Fruit fly (Drosophila melanogaster): ENCODE data around the gene CG31219.

CG31219 gene

dm6 chr3R:19641058-19641457, 9.8 kb upstream of the CG31219 start:
- TF ChIP-seq CG17801 (GFP tag; optimal IDR thresholded peaks at IDR 0.05; ENCODE audit: partially characterized antibody), result peak; percentile 10

DNA sequence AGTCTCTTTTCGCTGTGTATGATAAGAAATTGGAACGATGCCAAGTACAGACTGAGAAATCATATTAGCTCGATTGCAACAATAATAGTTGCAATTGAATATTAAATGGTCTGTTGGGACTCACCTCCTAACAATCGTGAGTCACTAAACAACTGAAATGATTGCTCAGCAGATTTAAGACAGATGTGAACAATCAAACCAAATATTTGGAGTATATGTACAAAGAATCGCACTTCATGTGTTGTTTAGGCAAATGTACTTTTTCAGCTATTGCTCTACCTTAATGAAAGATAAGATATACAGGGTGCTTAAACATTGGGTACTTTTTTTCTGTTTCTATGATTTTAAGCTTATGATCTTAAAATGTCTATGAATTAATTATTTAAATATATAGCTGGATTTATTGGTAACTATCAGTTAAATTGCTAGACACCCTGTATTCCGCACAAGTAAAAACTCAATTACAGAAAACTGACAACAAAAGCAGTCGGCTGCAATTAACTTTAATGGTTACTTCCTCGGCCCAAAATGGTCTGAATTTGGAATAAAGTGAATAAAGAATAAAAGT, 9.2 kb upstream of the CG31219 start:
- TF ChIP-seq CG17801 (GFP tag; optimal IDR thresholded peaks at IDR 0.05; ENCODE audit: partially characterized antibody), result peak; percentile 95

DNA sequence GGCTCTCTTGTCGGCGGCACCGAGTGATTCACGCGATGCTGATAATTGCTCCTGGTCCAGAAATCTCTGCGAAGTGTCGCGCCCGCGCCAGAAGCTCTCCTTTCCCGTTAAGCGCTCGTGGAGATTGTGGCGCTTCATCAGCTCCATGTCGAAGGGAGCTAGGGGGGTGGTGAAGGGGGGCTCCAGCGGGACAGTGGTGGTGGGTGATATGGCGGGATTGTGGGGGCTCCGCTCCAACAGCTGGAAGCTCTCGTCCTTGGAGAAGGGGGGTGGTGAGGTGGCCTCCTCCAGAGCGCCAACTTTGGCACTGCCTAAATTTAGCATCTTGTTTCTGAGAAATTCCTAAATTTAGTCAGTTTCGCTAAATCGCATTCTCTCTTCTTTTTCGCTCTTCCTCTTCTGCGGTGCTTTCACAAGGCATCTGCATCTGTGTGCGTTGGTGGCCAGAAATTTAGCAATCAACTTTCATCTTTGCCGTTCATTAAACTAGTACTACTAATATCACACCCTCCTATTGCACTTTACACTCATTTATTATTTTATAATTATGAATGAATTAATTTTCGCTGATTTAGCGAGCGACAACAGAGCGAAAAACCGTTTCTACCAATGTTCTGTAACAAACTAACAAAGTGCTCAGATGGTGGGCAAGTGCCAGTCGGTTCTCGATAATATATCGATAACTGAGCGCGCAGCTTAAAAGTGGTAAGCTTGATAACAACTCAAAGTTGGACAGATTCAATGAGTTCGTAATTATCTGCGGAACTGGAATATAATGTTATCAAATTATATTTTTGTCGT, 8.5 kb upstream of the CG31219 start, which contains the start of gene subdued:
subdued (minus strand) TSS at position 631 of the 801 bp plus-strand sequence.
- peak; percentile 19 for TF ChIP-seq CG17801 (GFP tag; optimal IDR thresholded peaks at IDR 0.05; ENCODE audit: partially characterized antibody)

DNA sequence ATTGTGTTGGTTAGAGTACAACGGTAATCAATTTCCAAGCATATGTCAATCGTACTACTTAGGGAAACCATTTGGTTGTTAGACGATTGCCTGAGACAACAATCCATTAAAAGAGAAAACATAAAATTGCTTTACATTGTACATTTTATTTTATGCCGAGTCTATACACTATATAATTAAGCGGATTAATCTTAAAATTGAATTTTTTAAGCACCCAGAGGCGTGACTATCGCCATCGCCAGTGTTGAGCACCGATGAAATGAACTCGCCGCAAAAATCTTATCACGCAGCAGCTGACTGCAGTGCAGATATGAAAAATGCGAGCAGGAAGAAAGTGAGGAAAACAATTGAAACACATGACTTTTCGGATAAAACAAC, 7.9 kb upstream of the CG31219 start:
- TF ChIP-seq CG17801 (GFP tag; optimal IDR thresholded peaks at IDR 0.05; ENCODE audit: partially characterized antibody), result no peak

- peak; percentile 74 for TF ChIP-seq CG17801 (GFP tag; optimal IDR thresholded peaks at IDR 0.05; ENCODE audit: partially characterized antibody)
Observed at dm6 chr3R:19644094-19644900, 6.5 kb upstream of the CG31219 start, which contains the start of gene Vha13. Vha13 (minus strand) TSS chr3R:19644386.

dm6 chr3R:19644901-19645204, 6.0 kb upstream of the CG31219 start, which contains the start of gene Nup58:
Nup58 (plus strand) TSS chr3R:19645026.
- peak; percentile 11 for TF ChIP-seq CG17801 (GFP tag; optimal IDR thresholded peaks at IDR 0.05; ENCODE audit: partially characterized antibody)

dm6 chr3R:19648289-19648916, 2.4 kb upstream of the CG31219 start, which contains the start of the genes CG6195 and CG31220:
CG6195 (minus strand) TSS chr3R:19648410.
CG31220 (plus strand) TSS chr3R:19648487.
- TF ChIP-seq CG17801 (GFP tag; optimal IDR thresholded peaks at IDR 0.05; ENCODE audit: partially characterized antibody), result no peak

DNA sequence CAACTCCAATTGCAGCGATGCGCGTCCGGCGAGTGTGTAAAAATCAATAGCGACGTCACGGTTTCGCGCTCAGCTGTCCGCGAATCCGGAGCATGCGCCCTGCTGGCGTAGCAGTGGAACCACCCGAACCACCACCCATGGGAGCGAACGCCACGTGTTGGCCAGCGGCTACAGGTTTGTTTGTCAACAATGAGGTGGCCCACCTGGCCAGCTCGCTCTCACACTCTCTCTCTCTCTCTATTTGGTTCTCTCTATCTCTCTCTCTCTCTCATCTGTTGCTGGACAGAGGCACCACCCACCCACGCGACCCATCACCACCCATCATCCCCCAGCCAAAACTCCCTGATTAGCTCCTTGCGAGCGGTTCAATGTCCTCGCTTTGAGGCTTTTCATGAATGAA, 5.6 kb downstream of the CG31219 start:
- TF ChIP-seq CG17801 (GFP tag; optimal IDR thresholded peaks at IDR 0.05; ENCODE audit: partially characterized antibody), result no peak

DNA sequence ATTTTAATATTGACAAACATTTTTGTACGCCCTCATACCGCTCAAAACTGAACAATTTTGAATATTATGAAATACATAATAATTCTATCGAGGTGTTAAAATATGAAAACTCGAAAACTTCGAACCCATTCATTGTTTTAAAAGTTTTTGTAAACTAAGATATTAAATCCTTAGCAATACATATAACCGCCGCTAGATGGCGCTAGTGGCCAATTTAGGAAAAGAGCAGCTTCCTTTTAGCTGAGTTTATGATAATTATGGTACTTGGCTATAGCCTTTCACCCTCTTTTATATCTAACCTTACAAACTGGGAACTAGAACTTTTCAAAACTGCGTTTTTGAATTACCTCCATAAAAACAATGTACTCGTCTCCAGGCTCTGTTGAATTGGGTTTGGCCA, 6.4 kb downstream of the CG31219 start:
- no peak for TF ChIP-seq CG17801 (GFP tag; optimal IDR thresholded peaks at IDR 0.05; ENCODE audit: partially characterized antibody)

DNA sequence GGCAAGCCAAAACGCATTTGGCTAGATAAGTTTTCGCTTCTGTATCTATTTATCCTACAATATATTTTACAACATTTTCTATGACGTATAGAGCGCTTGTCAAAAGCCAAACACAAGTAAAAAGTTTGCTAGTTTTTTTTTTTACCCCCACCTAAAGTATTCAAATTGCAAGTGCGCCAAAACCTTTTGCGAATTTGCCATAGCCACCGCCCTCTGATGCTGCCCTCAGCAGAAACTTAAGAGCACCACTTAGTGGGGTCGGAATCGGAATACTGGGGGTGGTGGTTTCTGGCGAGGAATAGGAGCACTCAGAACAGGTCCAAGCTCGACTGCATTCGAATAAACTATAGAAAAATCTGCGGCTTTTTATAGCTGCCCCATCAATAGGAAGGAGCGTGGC, 6.9 kb downstream of the CG31219 start, which contains the start of gene CG6184:
CG6184 (minus strand) TSS at position 101 of the 400 bp plus-strand sequence.
- TF ChIP-seq CG17801 (GFP tag; optimal IDR thresholded peaks at IDR 0.05; ENCODE audit: partially characterized antibody), result no peak

dm6 chr3R:19659448-19659847, 8.6 kb downstream of the CG31219 start, which contains the start of gene ort:
ort (plus strand) TSS chr3R:19659748.
- TF ChIP-seq CG17801 (GFP tag; optimal IDR thresholded peaks at IDR 0.05; ENCODE audit: partially characterized antibody), result no peak

- TF ChIP-seq CG17801 (GFP tag; optimal IDR thresholded peaks at IDR 0.05; ENCODE audit: partially characterized antibody), result no peak
Observed at dm6 chr3R:19664713-19665112, 13.9 kb downstream of the CG31219 start, which contains the start of gene CG7432. CG7432 (plus strand) TSS chr3R:19665007.

dm6 chr3R:19671223-19671991, 20.6 kb downstream of the CG31219 start, which contains the start of gene Naam:
Naam (plus strand) TSS chr3R:19671450.
- TF ChIP-seq CG17801 (GFP tag; optimal IDR thresholded peaks at IDR 0.05; ENCODE audit: partially characterized antibody), result peak; percentile 19

dm6 chr3R:19672136-19672535, 21.3 kb downstream of the CG31219 start:
- no peak for TF ChIP-seq CG17801 (GFP tag; optimal IDR thresholded peaks at IDR 0.05; ENCODE audit: partially characterized antibody)
